Worm (Caenorhabditis elegans) whole organism, mixed stage, embryonic: ENCODE data around the gene F23H12.3.

Source experiments
- ceh-43 ChIP-seq: fragments of 200-800 bp; sonication (Bioruptor generic); optimal IDR thresholded peaks from 2 replicates; lab custom pipeline; 2018; ENCODE audit warnings: mild to moderate bottlenecking, missing genetic modification characterization, moderate library complexity, missing compliant biosample characterization
- lsy-2 ChIP-seq: fragments of 150-350 bp; optimal IDR thresholded peaks from 2 replicates; lab custom pipeline; 2014; ENCODE audit warnings: missing biosample characterization, missing genetic modification characterization
- nhr-12 ChIP-seq: fragments of 150-350 bp; optimal IDR thresholded peaks from 2 replicates; lab custom pipeline; 2014; ENCODE audit warnings: missing biosample characterization, missing genetic modification characterization
- nhr-28 ChIP-seq: fragments of 150-350 bp; optimal IDR thresholded peaks from 2 replicates; lab custom pipeline; 2014; ENCODE audit warnings: missing biosample characterization, missing genetic modification characterization
- nhr-76 ChIP-seq: sonication (generic microtip); optimal IDR thresholded peaks from 2 replicates; lab custom pipeline; 2017; ENCODE audit warnings: missing biosample characterization, missing genetic modification characterization

- TF ChIP-seq lsy-2 (tag; lab: Kevin White, UChicago) (no peak), ceh-43 (GFP tag; lab: Kevin White, UChicago) (no peak), nhr-28 (tag; lab: Kevin White, UChicago) (no peak), nhr-12 (tag; lab: Kevin White, UChicago) (no peak), nhr-76 (no peak)
Measured at ce11 chrV:12298184-12298583, 46.8 kb upstream of the F23H12.3 start.
